Worm (Caenorhabditis elegans) whole organism, L1 larva: ENCODE results near the gene F49C12.6.

Source experiments
- F16B12.6 ChIP-seq: fragments of 150-350 bp; optimal IDR thresholded peaks from 2 replicates; lab custom pipeline; 2014; ENCODE audit warnings: missing biosample characterization, missing genetic modification characterization
- Y116A8C.19 ChIP-seq: sonication (generic microtip); optimal IDR thresholded peaks from 2 replicates; lab custom pipeline; 2016; ENCODE audit warnings: missing compliant biosample characterization, missing genetic modification characterization, borderline replicate concordance
- aha-1 ChIP-seq: fragments of 150-350 bp; optimal IDR thresholded peaks from 2 replicates; lab custom pipeline; 2014; ENCODE audit warnings: missing biosample characterization, missing genetic modification characterization
- ceh-63 ChIP-seq: fragments of 200-800 bp; sonication (Bioruptor generic); optimal IDR thresholded peaks from 2 replicates; lab custom pipeline; 2018; ENCODE audit warnings: mild to moderate bottlenecking, missing genetic modification characterization, missing compliant biosample characterization
- ceh-82 ChIP-seq, 3 experiments: fragments of 150-350 bp in 1 of 3; sonication (generic microtip) in 2 of 3; optimal IDR thresholded peaks; 2 replicates each; lab custom pipeline; 2014 to 2017; ENCODE audit warnings: missing biosample characterization in 3 of 3, missing genetic modification characterization in 3 of 3
- ceh-88 ChIP-seq: fragments of 200-800 bp; sonication (Bioruptor generic); IDR thresholded peaks from 2 replicates; pipeline ENCODE4 v1.3.6; 2022; ENCODE audit warnings: missing genetic modification characterization, missing compliant biosample characterization
- ceh-90 ChIP-seq: sonication (generic microtip); optimal IDR thresholded peaks from 2 replicates; lab custom pipeline; 2016; ENCODE audit warnings: missing genetic modification characterization, missing compliant biosample characterization
- ces-1 ChIP-seq: fragments of 150-350 bp; optimal IDR thresholded peaks from 2 replicates; lab custom pipeline; 2014; ENCODE audit warnings: missing biosample characterization, missing genetic modification reagents, missing genetic modification characterization
- dpl-1 ChIP-seq, 3 experiments: fragments of 150-350 bp in 2 of 3; sonication (generic microtip) in 1 of 3; optimal IDR thresholded peaks; 2 replicates each; lab custom pipeline; 2014 to 2017; ENCODE audit warnings: missing biosample characterization in 3 of 3, missing genetic modification characterization in 3 of 3, missing genetic modification reagents in 3 of 3
- efl-1 ChIP-seq, 4 experiments: fragments of 150-350 bp; optimal IDR thresholded peaks in 3 of 4; peaks in 1 of 4; 1 replicate in 1 of 4; 2 replicates in 3 of 4; lab custom pipeline; 2014; ENCODE audit warnings: missing biosample characterization in 2 of 4, missing genetic modification characterization in 2 of 4, missing genetic modification reagents in 2 of 4
- egl-13 ChIP-seq: sonication (generic microtip); optimal IDR thresholded peaks from 2 replicates; lab custom pipeline; 2016; ENCODE audit warnings: missing genotype, missing genetic modification reagents, missing genetic modification characterization, missing compliant biosample characterization
- egl-27 ChIP-seq, 2 experiments: fragments of 150-350 bp in 1 of 2; sonication (generic microtip); optimal IDR thresholded peaks; 3 replicates each; lab custom pipeline; 2017 to 2018; ENCODE audit warnings: missing biosample characterization in 2 of 2, missing genetic modification characterization in 2 of 2, missing genetic modification reagents in 2 of 2
- elt-2 ChIP-seq: sonication (generic microtip); optimal IDR thresholded peaks from 2 replicates; lab custom pipeline; 2016; ENCODE audit warnings: missing genetic modification characterization, mild to moderate bottlenecking, inconsistent platforms, missing compliant biosample characterization, missing genetic modification reagents
- ets-5 ChIP-seq: fragments of 200-800 bp; sonication (Bioruptor generic); IDR thresholded peaks from 2 replicates; pipeline ENCODE4 v1.3.6; 2022; ENCODE audit warnings: missing genetic modification characterization, missing compliant biosample characterization
- fkh-4 ChIP-seq: sonication (generic microtip); optimal IDR thresholded peaks from 2 replicates; lab custom pipeline; 2016; ENCODE audit warnings: missing compliant biosample characterization, missing genetic modification characterization, borderline replicate concordance
- fos-1 ChIP-seq: fragments of 150-350 bp; optimal IDR thresholded peaks from 2 replicates; lab custom pipeline; 2014; ENCODE audit warnings: missing biosample characterization, missing genetic modification characterization
- hlh-17 ChIP-seq: fragments of 200-800 bp; sonication (Bioruptor generic); optimal IDR thresholded peaks from 2 replicates; lab custom pipeline; 2018; ENCODE audit warnings: missing genetic modification characterization, mild to moderate bottlenecking, missing compliant biosample characterization, moderate library complexity, borderline replicate concordance
- irx-1 ChIP-seq: sonication (generic microtip); optimal IDR thresholded peaks from 2 replicates; lab custom pipeline; 2016; ENCODE audit warnings: missing genetic modification characterization, missing compliant biosample characterization
- isw-1 ChIP-seq: fragments of 200-800 bp; sonication (Bioruptor generic); IDR thresholded peaks from 2 replicates; pipeline ENCODE4 v1.3.6; 2022; ENCODE audit warnings: missing genetic modification characterization, missing compliant biosample characterization
- jun-1 ChIP-seq: fragments of 150-350 bp; optimal IDR thresholded peaks from 2 replicates; lab custom pipeline; 2014; ENCODE audit warnings: missing biosample characterization, missing genetic modification reagents, missing genetic modification characterization
- lin-13 ChIP-seq: fragments of 150-350 bp; optimal IDR thresholded peaks from 2 replicates; lab custom pipeline; 2014; ENCODE audit warnings: missing biosample characterization, missing genetic modification reagents, missing genetic modification characterization
- lin-15B ChIP-seq: fragments of 150-350 bp; sonication (generic microtip); optimal IDR thresholded peaks from 3 replicates; lab custom pipeline; 2014; ENCODE audit warnings: missing biosample characterization, missing genetic modification characterization
- mab-9 ChIP-seq: fragments of 200-800 bp; sonication (Bioruptor generic); IDR thresholded peaks from 2 replicates; pipeline ENCODE4 v1.3.6; 2022; ENCODE audit warnings: missing genetic modification reagents, missing genetic modification characterization, missing compliant biosample characterization
- mef-2 ChIP-seq: fragments of 150-350 bp; optimal IDR thresholded peaks from 2 replicates; lab custom pipeline; 2014; ENCODE audit warnings: missing biosample characterization, missing genetic modification characterization
- mep-1 ChIP-seq: fragments of 150-350 bp; optimal IDR thresholded peaks from 2 replicates; lab custom pipeline; 2014; ENCODE audit warnings: missing biosample characterization, missing genetic modification characterization
- nhr-11 ChIP-seq: fragments of 150-350 bp; optimal IDR thresholded peaks from 2 replicates; lab custom pipeline; 2014; ENCODE audit warnings: missing biosample characterization, missing genetic modification characterization
- nhr-19 ChIP-seq: fragments of 200-800 bp; sonication (Bioruptor generic); conservative IDR thresholded peaks from 2 replicates; pipeline ENCODE4 v1.3.6; 2022; ENCODE audit warnings: missing genetic modification characterization, missing compliant biosample characterization
- nhr-20 ChIP-seq: sonication (generic microtip); optimal IDR thresholded peaks from 2 replicates; lab custom pipeline; 2016; ENCODE audit warnings: mild to moderate bottlenecking, missing genetic modification characterization, missing compliant biosample characterization
- nhr-237 ChIP-seq: fragments of 150-350 bp; optimal IDR thresholded peaks from 2 replicates; lab custom pipeline; 2014; ENCODE audit warnings: missing biosample characterization, missing genetic modification characterization
- nhr-28 ChIP-seq: fragments of 150-350 bp; optimal IDR thresholded peaks from 2 replicates; lab custom pipeline; 2014; ENCODE audit warnings: missing biosample characterization, missing genetic modification characterization
- nhr-71 ChIP-seq: sonication (generic microtip); optimal IDR thresholded peaks from 2 replicates; lab custom pipeline; 2016; ENCODE audit warnings: mild to moderate bottlenecking, missing genetic modification characterization, moderate library complexity, missing compliant biosample characterization
- nhr-76 ChIP-seq: sonication (generic microtip); optimal IDR thresholded peaks from 2 replicates; lab custom pipeline; 2017; ENCODE audit warnings: missing biosample characterization, missing genetic modification characterization
- nhr-85 ChIP-seq: sonication (generic microtip); peaks from one replicate; lab custom pipeline; 2016; ENCODE audit warnings: missing genetic modification characterization, inconsistent platforms, missing compliant biosample characterization
- rnt-1 ChIP-seq: sonication (generic microtip); optimal IDR thresholded peaks from 2 replicates; lab custom pipeline; 2016; ENCODE audit warnings: mild to moderate bottlenecking, missing genetic modification characterization, moderate library complexity, missing compliant biosample characterization
- snu-23 ChIP-seq: sonication (generic microtip); optimal IDR thresholded peaks from 2 replicates; lab custom pipeline; 2016; ENCODE audit warnings: missing genetic modification characterization, missing compliant biosample characterization
- sup-37 ChIP-seq: fragments of 200-800 bp; sonication (Bioruptor generic); optimal IDR thresholded peaks from 2 replicates; lab custom pipeline; 2018; ENCODE audit warnings: mild to moderate bottlenecking, missing genetic modification characterization, missing compliant biosample characterization
- swsn-7 ChIP-seq: sonication (generic microtip); optimal IDR thresholded peaks from 2 replicates; lab custom pipeline; 2016; ENCODE audit warnings: missing genetic modification characterization, missing compliant biosample characterization
- tlp-1 ChIP-seq: fragments of 150-350 bp; optimal IDR thresholded peaks from 2 replicates; lab custom pipeline; 2014; ENCODE audit warnings: missing biosample characterization, missing genetic modification characterization
- unc-130 ChIP-seq: fragments of 150-350 bp; optimal IDR thresholded peaks from 2 replicates; lab custom pipeline; 2017; ENCODE audit warnings: missing biosample characterization, missing genetic modification characterization, inconsistent platforms
- unc-30 ChIP-seq: sonication (generic microtip); optimal IDR thresholded peaks from 2 replicates; lab custom pipeline; 2017; ENCODE audit warnings: missing biosample characterization, missing genetic modification characterization
- unc-98 ChIP-seq: fragments of 200-800 bp; sonication (Bioruptor generic); IDR thresholded peaks from 2 replicates; pipeline ENCODE4 v1.3.6; 2022; ENCODE audit warnings: missing genetic modification characterization, missing compliant biosample characterization
- xbp-1 ChIP-seq: sonication (generic microtip); optimal IDR thresholded peaks from 2 replicates; lab custom pipeline; 2016; ENCODE audit warnings: missing genetic modification characterization, missing compliant biosample characterization
- zag-1 ChIP-seq: fragments of 150-350 bp; optimal IDR thresholded peaks from 2 replicates; lab custom pipeline; 2014; ENCODE audit warnings: missing biosample characterization, missing genetic modification characterization
- zip-4 ChIP-seq: fragments of 200-800 bp; sonication (Bioruptor generic); optimal IDR thresholded peaks from 2 replicates; lab custom pipeline; 2018; ENCODE audit warnings: mild to moderate bottlenecking, missing genetic modification characterization, moderate library complexity, missing compliant biosample characterization
- ztf-11 ChIP-seq, 2 experiments: sonication (generic microtip); optimal IDR thresholded peaks; 2 replicates each; lab custom pipeline; 2016 to 2017; ENCODE audit warnings: missing genetic modification characterization in 2 of 2, missing biosample characterization in 1 of 2, missing compliant biosample characterization in 1 of 2

The F49C12.6 gene

DNA sequence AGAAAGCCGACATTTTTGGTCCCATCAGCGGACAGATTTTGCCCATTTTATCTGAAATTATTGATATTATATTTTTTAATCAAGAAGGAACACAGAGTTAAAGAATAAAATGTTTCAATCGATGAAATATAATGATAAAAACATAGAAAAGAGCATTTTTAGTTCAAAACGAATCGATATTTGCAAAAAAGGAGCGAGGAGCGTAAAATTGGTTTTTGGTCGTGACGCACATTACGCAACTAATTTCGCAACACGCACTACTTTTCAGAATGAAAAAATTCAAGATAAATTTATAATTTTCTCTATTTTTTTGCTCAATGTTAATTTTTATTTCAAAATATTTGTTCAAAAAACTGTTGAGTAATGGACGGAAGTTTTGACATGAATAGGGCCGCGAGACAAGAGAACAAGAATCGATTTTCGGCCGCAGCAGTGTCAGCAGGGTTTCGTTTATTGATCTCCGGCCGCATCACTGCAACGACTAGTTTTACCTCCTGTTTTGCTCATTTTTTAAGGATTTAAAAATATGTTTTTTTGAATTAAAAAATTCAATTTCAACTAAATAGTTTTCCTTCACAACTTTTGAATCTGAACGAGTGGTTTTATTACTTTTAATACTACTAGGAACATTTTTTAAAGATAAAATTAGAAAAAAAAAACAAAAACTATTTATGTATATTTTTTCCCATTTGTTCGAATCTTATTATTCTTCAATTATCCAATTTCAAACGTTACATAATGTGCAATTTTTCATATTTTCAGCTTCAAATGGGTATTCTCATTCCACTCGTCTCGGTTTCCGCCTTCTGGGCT lies 12.4 kb upstream of the F49C12.6 start, which contains the start of the genes F49C12.12 and vha-17 (continued):
- TF ChIP-seq irx-1 (tag; lab: Kevin White, UChicago) (no peak), mab-9 (GFP tag; lab: Robert Waterston, UW) (no peak), nhr-71 (peak; percentile 32), mep-1 (tag; lab: Kevin White, UChicago) (no peak), ceh-90 (no peak), Y116A8C.19 (no peak), jun-1 (tag; lab: Kevin White, UChicago) (no peak), egl-27 (tag; optimal IDR thresholded peaks at IDR 0.05; lab: Kevin White, UChicago) (no peak), lin-15B (tag; lab: Kevin White, UChicago) (no peak), snu-23 (peak; percentile 68), aha-1 (tag; lab: Kevin White, UChicago) (no peak), nhr-85 (tag; lab: Kevin White, UChicago) (peak; percentile 70), fos-1 (tag; lab: Kevin White, UChicago) (no peak), unc-98 (GFP tag; lab: Robert Waterston, UW) (no peak), fkh-4 (tag; lab: Kevin White, UChicago) (no peak), ets-5 (GFP tag; lab: Robert Waterston, UW) (no peak), ceh-88 (GFP tag; lab: Robert Waterston, UW) (no peak), rnt-1 (no peak), isw-1 (no peak), mef-2 (tag; lab: Kevin White, UChicago) (no peak), F16B12.6 (no peak), nhr-19 (GFP tag; lab: Robert Waterston, UW) (0 out of 2 replicates have a peak, but pooled peaks have one; percentile 6), zag-1 (tag; lab: Kevin White, UChicago) (no peak), nhr-20 (tag; lab: Kevin White, UChicago) (peak; percentile 25), unc-130 (no peak), hlh-17 (GFP tag; lab: Kevin White, UChicago) (no peak), ces-1 (GFP tag; lab: Kevin White, UChicago) (no peak), sup-37 (GFP tag; lab: Kevin White, UChicago) (no peak), ztf-11 (tag; optimal IDR thresholded peaks at IDR 0.05; lab: Kevin White, UChicago) (no peak), nhr-11 (tag; lab: Kevin White, UChicago) (no peak), xbp-1 (tag; lab: Kevin White, UChicago) (peak; percentile 33), lin-13 (GFP tag; lab: Kevin White, UChicago) (no peak), ceh-82 (tag; optimal IDR thresholded peaks at IDR 0.05; lab: Kevin White, UChicago) (peak in 1 of 3 experiments; percentile 14), ceh-63 (GFP tag; lab: Kevin White, UChicago) (no peak), zip-4 (GFP tag; lab: Kevin White, UChicago) (peak; percentile 45), dpl-1 (GFP tag; optimal IDR thresholded peaks at IDR 0.05; lab: Kevin White, UChicago) (peak in 2 of 3 experiments; percentile 19 to 52), nhr-76 (tag; lab: Kevin White, UChicago) (no peak), unc-30 (tag; lab: Kevin White, UChicago) (no peak), elt-2 (tag; lab: Kevin White, UChicago) (no peak), nhr-237 (tag; lab: Kevin White, UChicago) (peak; percentile 13), swsn-7 (tag; lab: Kevin White, UChicago) (peak; percentile 16), egl-13 (tag; lab: Kevin White, UChicago) (no peak), tlp-1 (tag; lab: Kevin White, UChicago) (no peak), nhr-28 (no peak), efl-1 (optimal IDR thresholded peaks at IDR 0.05; lab: Kevin White, UChicago) (peak; percentile 10 to 42), efl-1 (GFP tag; optimal IDR thresholded peaks at IDR 0.05 in 1 of 2; lab: Kevin White, UChicago) (peak; percentile 27 to 34)
- TF ChIP-seq, all 84 proteins: peak for 19
